Worm (Caenorhabditis elegans): ENCODE results near the gene C16C10.2.

ce11 chrIII:4151548-4152104 lies 26.8 kb downstream of the C16C10.2 start, which contains the start of the genes wht-3 and har-1:
- TF ChIP-seq unc-130 (GFP tag; optimal IDR thresholded peaks at IDR 0.05) (no peak), nhr-90 (tag; optimal IDR thresholded peaks at IDR 0.05) (no peak), tlf-1 (GFP tag; optimal IDR thresholded peaks at IDR 0.05) (no peak), cebp-2 (GFP tag; IDR thresholded peaks at IDR 0.05) (no peak), aptf-3 (GFP tag; IDR thresholded peaks at IDR 0.05) (no peak), snpc-4 (GFP tag; optimal IDR thresholded peaks at IDR 0.05) (no peak), snpc-4 (tag; optimal IDR thresholded peaks at IDR 0.05) (no peak), madf-8 (GFP tag; conservative IDR thresholded peaks at IDR 0.05) (no peak), ccch-3 (GFP tag; optimal IDR thresholded peaks at IDR 0.05) (no peak)
